Worm (Caenorhabditis elegans) whole organism, L1 larva: ENCODE data around the gene chil-12.

Experiments
- ama-1 ChIP-seq: fragments of 150-350 bp; optimal IDR thresholded peaks from 2 replicates; lab custom pipeline; 2014
- blmp-1 ChIP-seq: fragments of 150-350 bp; optimal IDR thresholded peaks from 2 replicates; lab custom pipeline; 2014; ENCODE audit warnings: missing biosample characterization, missing genetic modification characterization
- fos-1 ChIP-seq: fragments of 150-350 bp; optimal IDR thresholded peaks from 2 replicates; lab custom pipeline; 2014; ENCODE audit warnings: missing biosample characterization, missing genetic modification characterization
- nhr-237 ChIP-seq: fragments of 150-350 bp; optimal IDR thresholded peaks from 2 replicates; lab custom pipeline; 2014; ENCODE audit warnings: missing biosample characterization, missing genetic modification characterization
- nhr-76 ChIP-seq: sonication (generic microtip); optimal IDR thresholded peaks from 2 replicates; lab custom pipeline; 2017; ENCODE audit warnings: missing biosample characterization, missing genetic modification characterization
- nhr-77 ChIP-seq: fragments of 150-350 bp; optimal IDR thresholded peaks from 2 replicates; lab custom pipeline; 2014; ENCODE audit warnings: missing biosample characterization, missing genetic modification characterization
- tbx-2 ChIP-seq: sonication (generic microtip); optimal IDR thresholded peaks from 2 replicates; lab custom pipeline; 2016; ENCODE audit warnings: missing genetic modification characterization, missing compliant biosample characterization
- xbp-1 ChIP-seq: sonication (generic microtip); optimal IDR thresholded peaks from 2 replicates; lab custom pipeline; 2016; ENCODE audit warnings: missing genetic modification characterization, missing compliant biosample characterization

ce11 chrV:15225650-15226049 is 15.7 kb upstream of the chil-12 start, which contains the start of gene srw-14:
- TF ChIP-seq tbx-2 (tag; lab: Kevin White, UChicago) (no peak), xbp-1 (tag; lab: Kevin White, UChicago) (no peak), nhr-77 (tag; lab: Kevin White, UChicago) (no peak), fos-1 (no peak), nhr-237 (tag; lab: Kevin White, UChicago) (no peak), nhr-76 (no peak), blmp-1 (no peak), ama-1 (lab: Kevin White, UChicago) (no peak)
